Worm (Caenorhabditis elegans): ENCODE data around the gene Y75B12B.3.

The Y75B12B.3 gene

DNA sequence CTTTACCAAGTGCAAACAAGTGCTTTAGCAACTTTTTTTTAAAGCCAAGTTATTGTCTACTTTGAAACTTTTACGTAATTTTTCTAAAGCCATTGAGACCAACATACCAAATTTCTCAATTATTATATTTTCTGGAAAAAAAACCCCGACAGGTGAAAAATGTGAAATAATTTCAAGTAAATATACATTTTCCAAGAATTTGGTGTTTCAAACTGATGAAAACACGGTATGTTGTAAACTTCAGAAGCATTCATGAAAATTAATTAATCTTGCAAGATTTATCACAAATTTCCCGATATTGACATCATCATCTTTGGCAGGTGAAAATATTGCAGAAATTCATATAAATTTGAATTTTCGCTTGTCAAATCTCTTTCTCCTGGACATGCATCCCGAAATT is 23.4 kb downstream of the Y75B12B.3 start, which contains the start of gene srz-11:
Gene srz-11 (plus strand): TSS at position 386 of the 400 bp plus-strand sequence.
- TF ChIP-seq syd-9 (tag; optimal IDR thresholded peaks at IDR 0.05) (no peak), sox-4 (tag; optimal IDR thresholded peaks at IDR 0.05) (no peak), eyg-1 (tag; optimal IDR thresholded peaks at IDR 0.05) (no peak), ztf-16 (tag; optimal IDR thresholded peaks at IDR 0.05) (no peak), ceh-2 (tag; optimal IDR thresholded peaks at IDR 0.05) (no peak), lin-11 (tag; optimal IDR thresholded peaks at IDR 0.05) (no peak), T23F11.4 (GFP tag; optimal IDR thresholded peaks at IDR 0.05) (no peak), sox-2 (GFP tag; IDR thresholded peaks at IDR 0.05) (no peak), nfya-1 (tag; optimal IDR thresholded peaks at IDR 0.05) (no peak), odd-2 (tag; optimal IDR thresholded peaks at IDR 0.05) (no peak), unc-55 (GFP tag; optimal IDR thresholded peaks at IDR 0.05) (no peak), pqm-1 (tag; optimal IDR thresholded peaks at IDR 0.05) (no peak), ama-1 (optimal IDR thresholded peaks at IDR 0.05) (no peak), ets-4 (tag; optimal IDR thresholded peaks at IDR 0.05) (no peak), K02D7.2 (tag; optimal IDR thresholded peaks at IDR 0.05) (no peak)

DNA sequence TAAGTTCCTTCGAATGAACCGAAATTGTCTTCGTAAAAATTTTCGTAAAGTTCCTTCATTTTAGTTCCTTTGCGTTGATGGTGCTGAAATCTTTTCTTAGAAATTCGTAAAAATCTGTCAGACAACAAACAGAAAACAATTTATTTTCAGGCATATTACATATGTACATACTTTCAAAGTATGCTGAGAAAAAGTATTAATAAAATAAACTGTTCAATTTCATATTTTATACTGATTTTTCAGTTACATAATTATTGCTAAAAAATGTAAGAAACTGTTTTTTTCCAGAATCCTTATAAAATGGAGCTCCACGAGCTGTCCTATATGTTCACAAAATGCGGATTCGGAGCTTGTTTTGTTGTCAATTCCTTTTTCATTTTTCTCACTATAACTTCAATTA is 27.4 kb downstream of the Y75B12B.3 start, which contains the start of gene str-45:
Gene str-45 (plus strand): TSS at position 301 of the 400 bp plus-strand sequence.
- TF ChIP-seq hlh-15 (tag; optimal IDR thresholded peaks at IDR 0.05) = no peak
- no peak for TF ChIP-seq T23F11.4 (GFP tag; optimal IDR thresholded peaks at IDR 0.05)
- no peak for TF ChIP-seq dve-1 (tag; optimal IDR thresholded peaks at IDR 0.05)
- TF ChIP-seq lim-6 (tag; optimal IDR thresholded peaks at IDR 0.05) = no peak
- no peak for TF ChIP-seq odd-2 (tag; optimal IDR thresholded peaks at IDR 0.05)
- no peak for TF ChIP-seq hlh-6 (tag; optimal IDR thresholded peaks at IDR 0.05)
- no peak for TF ChIP-seq C38D4.7 (GFP tag; optimal IDR thresholded peaks at IDR 0.05)
- TF ChIP-seq ceh-48 (tag; optimal IDR thresholded peaks at IDR 0.05) = no peak
- no peak for TF ChIP-seq lin-11 (tag; optimal IDR thresholded peaks at IDR 0.05)
- no peak for TF ChIP-seq pax-1 (tag; optimal IDR thresholded peaks at IDR 0.05)

DNA sequence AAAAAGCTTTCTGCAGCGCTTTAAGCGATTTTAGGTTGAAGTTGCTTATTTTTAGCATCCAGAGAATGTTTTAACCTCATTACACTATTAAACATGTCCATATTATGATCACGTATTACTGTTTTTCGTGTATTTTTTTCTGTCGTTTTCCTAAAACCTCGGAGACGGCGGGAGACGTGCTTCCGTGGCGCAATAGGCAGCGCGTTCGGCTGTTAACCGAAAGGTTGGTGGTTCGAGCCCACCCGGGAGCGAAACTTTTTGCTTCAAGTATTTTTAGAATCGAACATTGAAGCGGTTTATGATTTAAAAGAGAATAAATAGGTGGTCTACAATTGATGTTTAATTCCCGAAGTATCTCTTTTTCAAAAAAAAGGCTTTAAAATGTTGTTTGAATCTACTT is 29.6 kb downstream of the Y75B12B.3 start:
- TF ChIP-seq ceh-24 (tag; optimal IDR thresholded peaks at IDR 0.05) (no peak), unc-3 (GFP tag; conservative IDR thresholded peaks at IDR 0.05) (no peak), unc-3 (tag; optimal IDR thresholded peaks at IDR 0.05) (no peak), odd-2 (tag; optimal IDR thresholded peaks at IDR 0.05) (no peak), dmd-4 (tag; optimal IDR thresholded peaks at IDR 0.05; ENCODE audit: borderline replicate concordance) (no peak), dve-1 (tag; optimal IDR thresholded peaks at IDR 0.05) (no peak), Y22D7AL.16 (tag; optimal IDR thresholded peaks at IDR 0.05) (no peak), K09A11.1 (tag; optimal IDR thresholded peaks at IDR 0.05; ENCODE audit: insufficient read depth) (no peak), nhr-232 (tag; optimal IDR thresholded peaks at IDR 0.05) (no peak), ceh-22 (tag; optimal IDR thresholded peaks at IDR 0.05) (no peak), pat-9 (tag; optimal IDR thresholded peaks at IDR 0.05) (no peak), C38D4.7 (GFP tag; optimal IDR thresholded peaks at IDR 0.05) (no peak), hlh-15 (tag; optimal IDR thresholded peaks at IDR 0.05) (no peak)

DNA sequence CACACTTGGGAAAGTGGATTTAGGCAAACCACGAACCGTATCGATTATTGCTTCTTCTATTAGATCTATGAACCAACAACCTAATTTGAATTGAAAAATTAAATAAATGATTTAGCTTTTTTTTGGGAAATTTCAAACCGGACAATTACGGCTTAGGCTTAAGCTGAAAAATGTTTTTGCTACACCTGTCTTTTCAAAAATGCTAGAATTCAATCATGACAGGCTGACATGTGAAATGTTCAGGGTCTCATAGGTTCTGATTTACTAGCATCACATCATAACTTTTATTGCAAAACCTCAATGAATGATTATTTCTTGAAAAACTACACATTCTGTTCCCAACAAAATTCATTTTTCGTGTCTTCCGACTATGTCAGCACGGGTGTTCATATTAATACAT is 32.8 kb downstream of the Y75B12B.3 start, which contains the start of gene srh-55:
Gene srh-55 (plus strand): TSS at position 301 of the 400 bp plus-strand sequence.
- no peak for TF ChIP-seq ceh-19 (GFP tag; optimal IDR thresholded peaks at IDR 0.05)
- no peak for TF ChIP-seq elt-4 (tag; optimal IDR thresholded peaks at IDR 0.05)
- TF ChIP-seq hlh-8 (tag; optimal IDR thresholded peaks at IDR 0.05) = no peak

DNA sequence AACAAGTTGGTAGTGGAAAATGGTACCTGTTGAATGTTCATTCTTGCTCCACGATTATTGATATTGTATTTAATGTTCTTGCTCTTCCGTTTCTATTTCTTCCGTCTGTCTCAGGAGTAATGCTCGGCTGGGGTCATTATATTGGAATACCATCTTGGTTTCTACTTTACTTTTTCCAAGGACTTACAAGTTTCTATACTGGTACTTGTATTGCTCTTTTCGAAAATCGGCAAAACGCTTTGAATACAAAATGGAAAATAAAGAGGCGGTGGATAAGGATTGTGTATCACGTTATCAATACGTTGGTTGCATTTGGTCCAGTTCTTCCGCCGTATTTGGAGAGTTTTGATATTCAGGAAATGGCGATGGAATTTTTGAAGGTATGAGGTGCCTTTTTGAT is 34.1 kb downstream of the Y75B12B.3 start:
- TF ChIP-seq odd-2 (tag; optimal IDR thresholded peaks at IDR 0.05) (no peak), ceh-31 (tag; optimal IDR thresholded peaks at IDR 0.05) (no peak), C38D4.7 (GFP tag; optimal IDR thresholded peaks at IDR 0.05) (no peak)

All from whole organism, late embryonic.